Worm (Caenorhabditis elegans) whole organism, L3 larva: ENCODE measurements around the gene arrd-8.

ENCODE experiments used
- ama-1 ChIP-seq: fragments of 150-350 bp; optimal IDR thresholded peaks from 2 replicates; lab custom pipeline; 2018
- ceh-28 ChIP-seq: fragments of 150-350 bp; optimal IDR thresholded peaks from 2 replicates; lab custom pipeline; 2014; ENCODE audit warnings: missing biosample characterization, missing genetic modification reagents, missing genetic modification characterization
- ceh-9 ChIP-seq: sonication (generic microtip); optimal IDR thresholded peaks from 2 replicates; lab custom pipeline; 2018; ENCODE audit warnings: missing biosample characterization, missing genetic modification characterization
- elt-2 ChIP-seq: sonication (generic microtip); optimal IDR thresholded peaks from 2 replicates; lab custom pipeline; 2016; ENCODE audit warnings: missing genetic modification reagents, mild to moderate bottlenecking, missing genetic modification characterization, missing compliant biosample characterization
- elt-3 ChIP-seq, 3 experiments: fragments of 150-350 bp in 1 of 3; sonication (generic microtip) in 2 of 3; optimal IDR thresholded peaks; 2 replicates in 2 of 3; 4 replicates in 1 of 3; lab custom pipeline; 2014 to 2017; ENCODE audit warnings: missing biosample characterization in 3 of 3, missing genetic modification characterization in 3 of 3
- fos-1 ChIP-seq: fragments of 150-350 bp; optimal IDR thresholded peaks from 2 replicates; lab custom pipeline; 2014; ENCODE audit warnings: missing biosample characterization, missing genetic modification characterization
- lin-39 ChIP-seq: fragments of 150-350 bp; optimal IDR thresholded peaks from 2 replicates; lab custom pipeline; 2018; ENCODE audit warnings: missing biosample characterization, missing genetic modification reagents, missing genetic modification characterization
- nhr-237 ChIP-seq: fragments of 150-350 bp; optimal IDR thresholded peaks from 2 replicates; lab custom pipeline; 2014; ENCODE audit warnings: missing biosample characterization, missing genetic modification characterization
- nhr-43 ChIP-seq: sonication (generic microtip); optimal IDR thresholded peaks from 2 replicates; lab custom pipeline; 2016; ENCODE audit warnings: mild to moderate bottlenecking, missing genetic modification characterization, missing compliant biosample characterization; ENCODE audit not compliant: poor library complexity, severe bottlenecking
- nhr-76 ChIP-seq: fragments of 150-350 bp; sonication (generic microtip); optimal IDR thresholded peaks from 5 replicates; lab custom pipeline; 2014; ENCODE audit warnings: missing biosample characterization, missing genetic modification characterization
- unc-39 ChIP-seq: sonication (generic microtip); optimal IDR thresholded peaks from 4 replicates; lab custom pipeline; 2017; ENCODE audit warnings: missing biosample characterization, missing genetic modification characterization
- unc-62 ChIP-seq: fragments of 150-350 bp; sonication (generic microtip); optimal IDR thresholded peaks from 4 replicates; lab custom pipeline; 2014; ENCODE audit warnings: missing biosample characterization, missing genetic modification reagents, missing genetic modification characterization

DNA sequence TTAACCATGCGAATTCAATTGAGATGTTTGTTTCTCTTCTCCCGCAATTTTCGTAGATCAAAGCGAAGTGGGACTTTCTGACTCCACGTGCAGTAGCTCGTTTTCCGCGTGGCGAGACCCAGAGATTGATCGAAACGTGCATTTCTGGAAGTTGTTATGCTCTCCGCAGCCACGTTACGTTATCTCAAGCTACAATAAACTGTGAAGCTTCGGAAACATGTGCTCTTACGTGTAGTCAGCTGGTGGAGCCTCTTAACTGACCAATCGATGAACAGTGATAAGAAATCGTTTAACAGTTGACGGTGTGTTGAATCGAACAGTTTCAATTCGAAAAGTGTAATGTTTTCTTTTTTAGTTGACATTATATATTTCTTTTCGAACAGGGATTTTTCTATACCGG lies 12.7 kb upstream of the arrd-8 start:
- TF ChIP-seq nhr-237 (tag; lab: Kevin White, UChicago) (no peak), ceh-28 (no peak), ceh-9 (tag; lab: Kevin White, UChicago) (no peak), nhr-43 (tag; lab: Kevin White, UChicago) (no peak), lin-39 (tag; lab: Kevin White, UChicago) (no peak), unc-62 (GFP tag; lab: Kevin White, UChicago) (no peak), ama-1 (lab: Kevin White, UChicago) (no peak), unc-39 (tag; lab: Kevin White, UChicago) (no peak), elt-3 (tag; optimal IDR thresholded peaks at IDR 0.05; lab: Kevin White, UChicago) (no peak), fos-1 (tag; lab: Kevin White, UChicago) (no peak), nhr-76 (tag; lab: Kevin White, UChicago) (no peak), elt-2 (peak; percentile 80)
